Worm (Caenorhabditis elegans) whole organism, early embryonic: ENCODE measurements around the gene W04G3.5.

Source experiments
- B0310.2 ChIP-seq: sonication (generic microtip); optimal IDR thresholded peaks from 2 replicates; lab custom pipeline; 2016; ENCODE audit warnings: mild to moderate bottlenecking, missing genetic modification characterization, missing compliant biosample characterization
- F13C5.2 ChIP-seq: sonication (generic microtip); optimal IDR thresholded peaks from 2 replicates; lab custom pipeline; 2017; ENCODE audit warnings: mild to moderate bottlenecking, missing genetic modification characterization, inconsistent platforms, missing compliant biosample characterization
- aly-1 ChIP-seq: sonication (generic microtip); optimal IDR thresholded peaks from 2 replicates; lab custom pipeline; 2016; ENCODE audit warnings: missing genetic modification characterization, missing compliant biosample characterization
- ama-1 ChIP-seq: fragments of 150-350 bp; optimal IDR thresholded peaks from 2 replicates; lab custom pipeline; 2014
- ceh-13 ChIP-seq: fragments of 200-800 bp; sonication (Bioruptor generic); optimal IDR thresholded peaks from 2 replicates; lab custom pipeline; 2018; ENCODE audit warnings: mild to moderate bottlenecking, missing genetic modification characterization, missing compliant biosample characterization
- ceh-36 ChIP-seq: sonication (generic microtip); optimal IDR thresholded peaks from 2 replicates; lab custom pipeline; 2016; ENCODE audit warnings: missing genetic modification characterization, inconsistent platforms, missing compliant biosample characterization
- ets-7 ChIP-seq: sonication (generic microtip); optimal IDR thresholded peaks from 2 replicates; lab custom pipeline; 2016; ENCODE audit warnings: missing genotype, missing genetic modification characterization, missing compliant biosample characterization
- flt-1 ChIP-seq: fragments of 200-800 bp; sonication (Bioruptor generic); IDR thresholded peaks from 2 replicates; pipeline ENCODE4 v1.3.6; 2022; ENCODE audit warnings: missing genetic modification characterization, missing compliant biosample characterization
- hmbx-1 ChIP-seq: sonication (generic microtip); optimal IDR thresholded peaks from 2 replicates; lab custom pipeline; 2016; ENCODE audit warnings: mild to moderate bottlenecking, missing genetic modification characterization, missing compliant biosample characterization
- hmg-4 ChIP-seq: fragments of 200-800 bp; sonication (Bioruptor generic); optimal IDR thresholded peaks from 2 replicates; lab custom pipeline; 2018; ENCODE audit warnings: mild to moderate bottlenecking, missing genetic modification characterization, missing compliant biosample characterization
- hnd-1 ChIP-seq: sonication (generic microtip); optimal IDR thresholded peaks from 2 replicates; lab custom pipeline; 2016; ENCODE audit warnings: missing genetic modification characterization, missing compliant biosample characterization
- pes-1 ChIP-seq: fragments of 200-800 bp; sonication (Bioruptor generic); IDR thresholded peaks from 2 replicates; pipeline ENCODE4 v1.3.6; 2022; ENCODE audit warnings: missing genetic modification reagents, missing genetic modification characterization, missing compliant biosample characterization
- scrt-1 ChIP-seq: fragments of 200-800 bp; sonication (Bioruptor generic); IDR thresholded peaks from 2 replicates; pipeline ENCODE4 v1.3.6; 2022; ENCODE audit warnings: missing genetic modification characterization, missing compliant biosample characterization
- sea-1 ChIP-seq: fragments of 200-800 bp; sonication (Bioruptor generic); conservative IDR thresholded peaks from 2 replicates; pipeline ENCODE4 v1.3.6; 2022; ENCODE audit warnings: missing genetic modification characterization, missing compliant biosample characterization
- tbx-11 ChIP-seq: fragments of 200-800 bp; sonication (Bioruptor generic); IDR thresholded peaks from 2 replicates; pipeline ENCODE4 v1.3.6; 2022; ENCODE audit warnings: missing genetic modification characterization, missing compliant biosample characterization
- tbx-37 ChIP-seq: fragments of 200-800 bp; sonication (Bioruptor generic); conservative IDR thresholded peaks from 2 replicates; pipeline ENCODE4 v1.3.6; 2022; ENCODE audit warnings: missing genetic modification reagents, missing genetic modification characterization, missing compliant biosample characterization
- tra-4 ChIP-seq: sonication (generic microtip); optimal IDR thresholded peaks from 2 replicates; lab custom pipeline; 2017; ENCODE audit warnings: missing genetic modification characterization, missing compliant biosample characterization

Gene W04G3.5

ce11 chrX:11107076-11107475 lies 33.6 kb downstream of the W04G3.5 start, which contains the start of gene clc-17:
clc-17 (plus strand) TSS chrX:11107376.
- TF ChIP-seq tbx-11 (GFP tag; lab: Robert Waterston, UW) (no peak), ceh-13 (GFP tag; lab: Kevin White, UChicago) (no peak), tra-4 (tag; lab: Kevin White, UChicago) (no peak), scrt-1 (GFP tag; lab: Robert Waterston, UW) (no peak), B0310.2 (tag; lab: Kevin White, UChicago) (no peak), hnd-1 (tag; lab: Kevin White, UChicago) (no peak), pes-1 (no peak), ets-7 (tag; lab: Kevin White, UChicago) (no peak), hmbx-1 (tag; lab: Kevin White, UChicago) (no peak), hmg-4 (GFP tag; lab: Kevin White, UChicago) (no peak), flt-1 (GFP tag; lab: Robert Waterston, UW) (no peak), F13C5.2 (tag; lab: Kevin White, UChicago) (no peak), tbx-37 (GFP tag; lab: Robert Waterston, UW) (no peak), ama-1 (lab: Kevin White, UChicago) (no peak)

ce11 chrX:11109200-11109599 lies 35.7 kb downstream of the W04G3.5 start, which contains the start of gene grd-1:
grd-1 (plus strand) TSS chrX:11109440.
- no peak for TF ChIP-seq ama-1 (lab: Kevin White, UChicago)
- no peak for TF ChIP-seq hmbx-1 (tag; lab: Kevin White, UChicago)
- TF ChIP-seq hnd-1 (tag; lab: Kevin White, UChicago): no peak
- no peak for TF ChIP-seq ceh-36 (tag; lab: Kevin White, UChicago)
- no peak for TF ChIP-seq tbx-11 (GFP tag; lab: Robert Waterston, UW)
- TF ChIP-seq tra-4 (tag; lab: Kevin White, UChicago): no peak
- TF ChIP-seq aly-1 (tag; lab: Kevin White, UChicago): no peak
- no peak for TF ChIP-seq tbx-37 (GFP tag; lab: Robert Waterston, UW)
- no peak for TF ChIP-seq hmg-4 (GFP tag; lab: Kevin White, UChicago)
- no peak for TF ChIP-seq F13C5.2 (tag; lab: Kevin White, UChicago)
- no peak for TF ChIP-seq B0310.2 (tag; lab: Kevin White, UChicago)
- TF ChIP-seq ceh-13 (GFP tag; lab: Kevin White, UChicago): no peak

- TF ChIP-seq sea-1 (no peak), ama-1 (lab: Kevin White, UChicago) (no peak), scrt-1 (GFP tag; lab: Robert Waterston, UW) (no peak), flt-1 (GFP tag; lab: Robert Waterston, UW) (no peak), ceh-13 (GFP tag; lab: Kevin White, UChicago) (no peak), hnd-1 (tag; lab: Kevin White, UChicago) (no peak), tra-4 (tag; lab: Kevin White, UChicago) (no peak), ceh-36 (tag; lab: Kevin White, UChicago) (no peak), aly-1 (tag; lab: Kevin White, UChicago) (no peak), tbx-37 (GFP tag; lab: Robert Waterston, UW) (no peak), pes-1 (no peak), ets-7 (tag; lab: Kevin White, UChicago) (no peak), B0310.2 (tag; lab: Kevin White, UChicago) (no peak), hmbx-1 (tag; lab: Kevin White, UChicago) (no peak)
Measured at ce11 chrX:11114420-11114819, 41.0 kb downstream of the W04G3.5 start.

ce11 chrX:11116723-11117122 lies 43.3 kb downstream of the W04G3.5 start, which contains the start of gene nlp-66:
nlp-66 (minus strand) TSS chrX:11116823.
- TF ChIP-seq sea-1: no peak
- no peak for TF ChIP-seq tbx-11 (GFP tag; lab: Robert Waterston, UW)
- no peak for TF ChIP-seq F13C5.2 (tag; lab: Kevin White, UChicago)
- TF ChIP-seq flt-1 (GFP tag; lab: Robert Waterston, UW): no peak
- TF ChIP-seq tra-4 (tag; lab: Kevin White, UChicago): no peak
- no peak for TF ChIP-seq scrt-1 (GFP tag; lab: Robert Waterston, UW)
- no peak for TF ChIP-seq ama-1 (lab: Kevin White, UChicago)
- TF ChIP-seq hmbx-1 (tag; lab: Kevin White, UChicago): no peak
- no peak for TF ChIP-seq hmg-4 (GFP tag; lab: Kevin White, UChicago)
- no peak for TF ChIP-seq B0310.2 (tag; lab: Kevin White, UChicago)
- TF ChIP-seq aly-1 (tag; lab: Kevin White, UChicago): no peak
- TF ChIP-seq pes-1: no peak
- TF ChIP-seq hnd-1 (tag; lab: Kevin White, UChicago): no peak
- no peak for TF ChIP-seq ets-7 (tag; lab: Kevin White, UChicago)
- no peak for TF ChIP-seq tbx-37 (GFP tag; lab: Robert Waterston, UW)
- no peak for TF ChIP-seq ceh-36 (tag; lab: Kevin White, UChicago)

ce11 chrX:11120808-11121207 lies 47.4 kb downstream of the W04G3.5 start, which contains the start of gene R08B4.3:
R08B4.3 (minus strand) TSS chrX:11121005.
- TF ChIP-seq ets-7 (tag; lab: Kevin White, UChicago) (no peak), aly-1 (tag; lab: Kevin White, UChicago) (no peak), B0310.2 (tag; lab: Kevin White, UChicago) (no peak), F13C5.2 (tag; lab: Kevin White, UChicago) (no peak), ama-1 (lab: Kevin White, UChicago) (no peak), pes-1 (no peak), flt-1 (GFP tag; lab: Robert Waterston, UW) (no peak), hmbx-1 (tag; lab: Kevin White, UChicago) (no peak), tbx-37 (GFP tag; lab: Robert Waterston, UW) (no peak), tra-4 (tag; lab: Kevin White, UChicago) (no peak), ceh-36 (tag; lab: Kevin White, UChicago) (no peak), scrt-1 (GFP tag; lab: Robert Waterston, UW) (no peak), sea-1 (no peak), ceh-13 (GFP tag; lab: Kevin White, UChicago) (no peak), hmg-4 (GFP tag; lab: Kevin White, UChicago) (no peak), hnd-1 (tag; lab: Kevin White, UChicago) (no peak), tbx-11 (GFP tag; lab: Robert Waterston, UW) (no peak)

ce11 chrX:11122412-11122811 lies 49.0 kb downstream of the W04G3.5 start:
- no peak for TF ChIP-seq ceh-13 (GFP tag; lab: Kevin White, UChicago)
- TF ChIP-seq F13C5.2 (tag; lab: Kevin White, UChicago): no peak
- no peak for TF ChIP-seq hmbx-1 (tag; lab: Kevin White, UChicago)
- TF ChIP-seq ets-7 (tag; lab: Kevin White, UChicago): no peak
- TF ChIP-seq pes-1: no peak
- TF ChIP-seq tra-4 (tag; lab: Kevin White, UChicago): no peak
- TF ChIP-seq flt-1 (GFP tag; lab: Robert Waterston, UW): no peak
